Worm (Caenorhabditis elegans): ENCODE results near the gene R02D1.2.

Gene R02D1.2

DNA sequence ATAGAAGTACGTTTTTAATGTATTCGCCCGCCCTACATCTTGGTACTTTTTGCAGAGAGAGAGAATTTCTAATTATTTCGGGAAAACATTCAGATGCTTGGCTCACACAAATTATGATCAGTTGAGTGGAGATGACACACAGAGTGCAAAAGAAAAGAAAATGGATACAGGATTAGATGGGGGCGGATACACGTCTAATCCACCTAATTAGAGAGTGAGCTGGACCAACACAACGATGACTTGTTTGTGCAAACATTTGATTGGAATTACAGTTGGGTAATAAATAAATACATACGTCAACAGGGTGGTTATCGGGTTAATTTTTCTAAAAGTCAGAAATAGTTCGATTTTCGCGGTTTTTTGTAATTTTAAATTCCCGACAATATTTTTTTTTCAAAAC is 36.5 kb upstream of the R02D1.2 start:
- no peak for TF ChIP-seq sdz-12 (GFP tag; optimal IDR thresholded peaks at IDR 0.05)
- TF ChIP-seq unc-62 (GFP tag; optimal IDR thresholded peaks at IDR 0.05 in 1 of 2): peak in 1 of 2 experiments; percentile 5
- TF ChIP-seq unc-62 (tag; optimal IDR thresholded peaks at IDR 0.05): no peak

DNA sequence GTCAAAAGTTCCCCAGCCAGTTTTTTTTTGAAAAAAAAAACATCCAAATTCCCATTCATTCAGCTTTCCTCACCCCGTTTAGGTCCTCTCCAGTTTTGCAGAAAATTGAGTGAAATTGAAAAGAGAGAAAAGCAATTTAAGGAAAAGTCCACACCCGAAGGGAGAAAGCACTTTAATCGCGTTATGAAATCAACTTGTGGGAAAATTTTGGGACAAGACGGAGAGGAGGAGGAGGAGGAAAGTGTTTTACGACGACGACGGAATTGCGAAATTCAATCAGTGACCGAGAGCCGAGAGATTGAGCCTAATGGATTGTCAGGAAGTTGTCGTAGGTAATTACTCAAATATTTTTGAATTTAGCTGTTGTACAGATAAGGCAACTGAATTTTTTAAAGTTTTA is 34.8 kb upstream of the R02D1.2 start:
- TF ChIP-seq ces-1 (GFP tag; optimal IDR thresholded peaks at IDR 0.05) (peak; percentile 56), lsy-2 (tag; optimal IDR thresholded peaks at IDR 0.05) (peak in 1 of 2 experiments; percentile 39), lin-38 (GFP tag; IDR thresholded peaks at IDR 0.05) (no peak)

DNA sequence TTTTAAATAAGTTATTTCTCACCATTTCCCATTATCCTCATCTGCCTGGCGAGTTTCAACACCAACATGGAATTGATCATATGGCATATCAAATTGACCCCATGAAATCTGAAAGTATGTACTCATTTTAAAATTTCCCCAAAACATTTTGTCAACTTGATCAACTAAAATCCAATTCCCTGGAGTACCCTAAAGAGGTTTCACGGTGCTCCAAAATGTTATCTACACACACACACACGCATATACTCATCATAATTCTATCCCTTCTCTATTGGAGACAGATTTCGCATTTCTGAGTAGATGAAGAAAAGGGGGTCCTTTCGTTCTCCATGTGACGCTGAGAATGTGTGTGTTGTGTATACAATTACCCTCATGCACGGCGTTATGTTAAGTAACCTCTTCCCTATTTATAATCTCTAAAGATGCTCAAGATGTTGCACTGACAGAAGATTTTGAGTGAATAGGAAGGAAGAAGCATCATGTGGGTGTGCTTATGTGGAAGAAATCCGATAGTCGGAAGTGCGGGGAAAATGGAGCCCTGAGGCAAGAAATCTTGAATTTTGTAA is 33.5 kb upstream of the R02D1.2 start:
- TF ChIP-seq nhr-76 (tag; optimal IDR thresholded peaks at IDR 0.05): no peak
- no peak for TF ChIP-seq nhr-42 (GFP tag; IDR thresholded peaks at IDR 0.05)
- no peak for TF ChIP-seq nhr-28 (tag; optimal IDR thresholded peaks at IDR 0.05)
- no peak for TF ChIP-seq ces-1 (GFP tag; optimal IDR thresholded peaks at IDR 0.05)
- TF ChIP-seq ctbp-1 (GFP tag; IDR thresholded peaks at IDR 0.05): no peak
- TF ChIP-seq nhr-6 (tag; optimal IDR thresholded peaks at IDR 0.05): no peak
- no peak for TF ChIP-seq tag-97 (GFP tag; IDR thresholded peaks at IDR 0.05)
- no peak for TF ChIP-seq egl-27 (tag; optimal IDR thresholded peaks at IDR 0.05)
- TF ChIP-seq daf-16 (GFP tag; optimal IDR thresholded peaks at IDR 0.05): no peak
- TF ChIP-seq daf-16 (tag; optimal IDR thresholded peaks at IDR 0.05): no peak
- TF ChIP-seq zip-11 (GFP tag; IDR thresholded peaks at IDR 0.05): no peak
- no peak for TF ChIP-seq D1046.2 (GFP tag; IDR thresholded peaks at IDR 0.05)
- no peak for TF ChIP-seq aha-1 (tag)

DNA sequence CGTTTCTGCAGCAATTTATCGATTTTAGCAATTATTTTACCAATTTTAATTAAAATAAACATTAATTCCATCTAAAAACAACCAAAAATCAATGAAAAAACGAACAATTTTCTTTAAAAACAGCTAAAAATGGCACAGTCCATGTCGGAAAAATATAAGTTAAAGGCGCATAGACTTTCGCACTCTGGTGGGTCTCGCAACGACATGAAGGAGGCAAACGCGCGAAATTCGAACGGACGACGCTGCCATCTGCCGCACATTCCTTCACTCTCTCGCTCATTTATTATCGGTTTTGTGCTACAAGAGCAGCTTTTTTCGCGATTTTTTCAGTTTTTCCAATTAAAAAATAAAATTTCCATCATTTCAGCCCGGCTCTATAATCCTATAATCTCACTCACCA is 24.2 kb upstream of the R02D1.2 start, which contains the start of gene mcm-7:
Gene mcm-7 (plus strand): TSS at position 368 of the 400 bp plus-strand sequence.
- TF ChIP-seq gei-8 (GFP tag; optimal IDR thresholded peaks at IDR 0.05): no peak
- no peak for TF ChIP-seq snpc-1.2 (GFP tag; IDR thresholded peaks at IDR 0.05)
- TF ChIP-seq fkh-10 (GFP tag; optimal IDR thresholded peaks at IDR 0.05): no peak
- TF ChIP-seq dve-1 (tag; optimal IDR thresholded peaks at IDR 0.05; ENCODE audit: insufficient read depth): no peak
- peak; percentile 33 for TF ChIP-seq lin-13 (GFP tag; optimal IDR thresholded peaks at IDR 0.05)
- TF ChIP-seq egl-43 (GFP tag; IDR thresholded peaks at IDR 0.05): no peak
- TF ChIP-seq dmd-8 (GFP tag; IDR thresholded peaks at IDR 0.05): no peak
- no peak for TF ChIP-seq lin-1 (GFP tag; IDR thresholded peaks at IDR 0.05)
- TF ChIP-seq Y48G9A.11 (GFP tag; IDR thresholded peaks at IDR 0.05): no peak
- no peak for TF ChIP-seq nhr-10 (tag; optimal IDR thresholded peaks at IDR 0.05)
- no peak for TF ChIP-seq ceh-62 (tag; optimal IDR thresholded peaks at IDR 0.05)
- no peak for TF ChIP-seq unc-39 (tag; optimal IDR thresholded peaks at IDR 0.05)
- TF ChIP-seq ceh-32 (tag; optimal IDR thresholded peaks at IDR 0.05; ENCODE audit: poor library complexity): no peak
- no peak for TF ChIP-seq dmd-9 (GFP tag; IDR thresholded peaks at IDR 0.05)
- TF ChIP-seq ZK546.5 (tag; optimal IDR thresholded peaks at IDR 0.05): no peak
- TF ChIP-seq aly-2 (tag; optimal IDR thresholded peaks at IDR 0.05): no peak
- no peak for TF ChIP-seq zfp-2 (tag; optimal IDR thresholded peaks at IDR 0.05)
- peak; percentile 79 for TF ChIP-seq mes-2 (tag; optimal IDR thresholded peaks at IDR 0.05; ENCODE audit: poor library complexity, severe bottlenecking)
- TF ChIP-seq jun-1 (tag; optimal IDR thresholded peaks at IDR 0.05): no peak
- TF ChIP-seq daf-19 (GFP tag; conservative IDR thresholded peaks at IDR 0.05): no peak
- TF ChIP-seq rbr-2 (tag; optimal IDR thresholded peaks at IDR 0.05): no peak
- no peak for TF ChIP-seq mxl-3 (GFP tag; optimal IDR thresholded peaks at IDR 0.05)
- no peak for TF ChIP-seq fos-1 (tag; optimal IDR thresholded peaks at IDR 0.05)
- TF ChIP-seq vab-7 (GFP tag; IDR thresholded peaks at IDR 0.05): no peak
- TF ChIP-seq mep-1 (tag; optimal IDR thresholded peaks at IDR 0.05): peak; percentile 71
- no peak for TF ChIP-seq F49E8.2 (tag; optimal IDR thresholded peaks at IDR 0.05; ENCODE audit: borderline replicate concordance)
- TF ChIP-seq F37D6.2 (tag; optimal IDR thresholded peaks at IDR 0.05): no peak
- TF ChIP-seq zip-2 (tag; optimal IDR thresholded peaks at IDR 0.05): peak; percentile 8
- TF ChIP-seq zip-11 (GFP tag; IDR thresholded peaks at IDR 0.05): no peak
- no peak for TF ChIP-seq spr-1 (tag; optimal IDR thresholded peaks at IDR 0.05)
- no peak for TF ChIP-seq lim-7 (GFP tag; IDR thresholded peaks at IDR 0.05)
- TF ChIP-seq lin-15B (tag; optimal IDR thresholded peaks at IDR 0.05): no peak

All from whole organism, L4 larva.